Fruit fly (Drosophila melanogaster) whole organism, embryonic: ENCODE measurements around the gene CG9205.

ENCODE experiments used
- Adf1 ChIP-seq: fragments of 200-800 bp; sonication (Bioruptor generic); IDR thresholded peaks from 2 replicates; pipeline ENCODE4 v1.3.6; 2022; ENCODE audit warnings: missing biosample characterization, missing genetic modification characterization
- B-H1 ChIP-seq: fragments of 200-800 bp; sonication (Bioruptor generic); IDR thresholded peaks from 3 replicates; pipeline ENCODE4 v1.3.6; 2022; ENCODE audit warnings: missing biosample characterization, missing genetic modification characterization
- CG11398 ChIP-seq: fragments of 200-800 bp; sonication (Bioruptor generic); optimal IDR thresholded peaks from 2 replicates; lab custom pipeline; 2016; ENCODE audit warnings: missing biosample characterization, missing genetic modification characterization
- CG11723 ChIP-seq: fragments of 200-800 bp; sonication (Bioruptor generic); optimal IDR thresholded peaks from 2 replicates; lab custom pipeline; 2017; ENCODE audit warnings: missing biosample characterization, mild to moderate bottlenecking, missing genetic modification characterization
- CG1233 ChIP-seq: fragments of 200-800 bp; sonication (Bioruptor generic); optimal IDR thresholded peaks from 4 replicates; lab custom pipeline; 2018; ENCODE audit warnings: missing biosample characterization, mild to moderate bottlenecking, missing genetic modification characterization
- CG13894 ChIP-seq: fragments of 200-800 bp; sonication (Bioruptor generic); optimal IDR thresholded peaks from 3 replicates; lab custom pipeline; 2018; ENCODE audit warnings: missing biosample characterization, mild to moderate bottlenecking, missing genetic modification characterization, moderate library complexity
- CG1529 ChIP-seq: fragments of 200-800 bp; sonication (Bioruptor generic); optimal IDR thresholded peaks from 3 replicates; lab custom pipeline; 2018; ENCODE audit warnings: missing biosample characterization, missing genetic modification characterization
- CG1792 ChIP-seq: fragments of 200-800 bp; sonication (Bioruptor generic); optimal IDR thresholded peaks from 2 replicates; lab custom pipeline; 2016; ENCODE audit warnings: missing biosample characterization, missing genetic modification characterization
- CG18011 ChIP-seq: fragments of 200-800 bp; sonication (Bioruptor generic); optimal IDR thresholded peaks from 2 replicates; lab custom pipeline; 2017; ENCODE audit warnings: missing biosample characterization, missing genetic modification characterization, mild to moderate bottlenecking, moderate library complexity, missing genotype
- CG2678 ChIP-seq: fragments of 200-800 bp; sonication (Bioruptor generic); optimal IDR thresholded peaks from 3 replicates; lab custom pipeline; 2019; ENCODE audit warnings: missing biosample characterization, mild to moderate bottlenecking, missing genetic modification characterization, moderate library complexity
- CG33213 ChIP-seq: fragments of 200-800 bp; sonication (Bioruptor generic); optimal IDR thresholded peaks from 3 replicates; lab custom pipeline; 2016; ENCODE audit warnings: missing biosample characterization, missing genetic modification characterization
- CG4730 ChIP-seq: fragments of 200-800 bp; sonication (Bioruptor generic); IDR thresholded peaks from 2 replicates; pipeline ENCODE4 v1.3.6; 2022; ENCODE audit warnings: missing biosample characterization, missing genetic modification characterization
- CG6254 ChIP-seq: fragments of 200-800 bp; sonication (Bioruptor generic); optimal IDR thresholded peaks from 3 replicates; lab custom pipeline; 2017; ENCODE audit warnings: mild to moderate bottlenecking, missing biosample characterization, missing genetic modification reagents, missing genetic modification characterization
- CG8089 ChIP-seq: fragments of 200-800 bp; sonication (Bioruptor generic); optimal IDR thresholded peaks from 3 replicates; lab custom pipeline; 2016; ENCODE audit warnings: missing biosample characterization, missing genetic modification characterization
- CG8281 ChIP-seq: fragments of 200-800 bp; sonication (Bioruptor generic); optimal IDR thresholded peaks from 2 replicates; lab custom pipeline; 2018; ENCODE audit warnings: missing biosample characterization, mild to moderate bottlenecking, missing genetic modification characterization, moderate library complexity
- CG8924 ChIP-seq: fragments of 200-800 bp; optimal IDR thresholded peaks from 3 replicates; lab custom pipeline; 2019; ENCODE audit warnings: missing biosample characterization, mild to moderate bottlenecking, missing genetic modification characterization, moderate library complexity
- D19A ChIP-seq: fragments of 200-800 bp; optimal IDR thresholded peaks from 3 replicates; lab custom pipeline; 2019; ENCODE audit warnings: missing biosample characterization, mild to moderate bottlenecking, missing genetic modification characterization, moderate library complexity
- Ets65A ChIP-seq: fragments of 200-800 bp; sonication (Bioruptor generic); peaks from one replicate; lab custom pipeline; 2016; ENCODE audit warnings: missing biosample characterization, missing genetic modification characterization
- Hr3 ChIP-seq: fragments of 200-800 bp; sonication (Bioruptor generic); optimal IDR thresholded peaks from 3 replicates; lab custom pipeline; 2016; ENCODE audit warnings: missing biosample characterization, missing genetic modification characterization
- Hr51 ChIP-seq, 2 experiments: fragments of 200-800 bp; sonication (Bioruptor generic); optimal IDR thresholded peaks; 2 replicates in 1 of 2; 3 replicates in 1 of 2; lab custom pipeline; 2016 to 2018; ENCODE audit warnings: missing biosample characterization in 2 of 2, missing genetic modification characterization in 2 of 2, mild to moderate bottlenecking in 1 of 2, moderate library complexity in 1 of 2
- Med ChIP-seq: fragments of 200-800 bp; sonication (Bioruptor generic); peaks from one replicate; lab custom pipeline; 2016; ENCODE audit warnings: missing biosample characterization, missing genetic modification characterization, mild to moderate bottlenecking, inconsistent platforms, moderate library complexity
- NFAT ChIP-seq: fragments of 200-800 bp; sonication (Bioruptor generic); IDR thresholded peaks from 2 replicates; pipeline ENCODE4 v1.3.6; 2022; ENCODE audit warnings: missing biosample characterization, missing genetic modification characterization
- Nf-YB ChIP-seq: fragments of 200-800 bp; sonication (Bioruptor generic); optimal IDR thresholded peaks from 3 replicates; lab custom pipeline; 2019; ENCODE audit warnings: missing biosample characterization, mild to moderate bottlenecking, missing genetic modification characterization, moderate library complexity
- Sry-δ ChIP-seq: fragments of 200-800 bp; sonication (Bioruptor generic); optimal IDR thresholded peaks from 2 replicates; lab custom pipeline; 2016; ENCODE audit warnings: missing biosample characterization, missing genetic modification characterization
- al ChIP-seq: fragments of 200-800 bp; sonication (Bioruptor generic); IDR thresholded peaks from 2 replicates; pipeline ENCODE4 v1.3.6; 2022; ENCODE audit warnings: missing biosample characterization, missing genetic modification characterization
- ase ChIP-seq: fragments of 200-800 bp; sonication (Bioruptor generic); IDR thresholded peaks from 3 replicates; pipeline ENCODE4 v1.3.6; 2022; ENCODE audit warnings: missing biosample characterization, missing genetic modification characterization
- ash1 ChIP-seq: fragments of 200-800 bp; sonication (Bioruptor generic); optimal IDR thresholded peaks from 2 replicates; lab custom pipeline; 2018; ENCODE audit warnings: missing biosample characterization, mild to moderate bottlenecking, missing genetic modification characterization
- chif ChIP-seq, 2 experiments: fragments of 200-800 bp; sonication (Bioruptor generic); optimal IDR thresholded peaks; 3 replicates each; lab custom pipeline; 2016; ENCODE audit warnings: missing biosample characterization in 2 of 2, missing genetic modification characterization in 2 of 2
- croc ChIP-seq: fragments of 200-800 bp; sonication (Bioruptor generic); conservative IDR thresholded peaks from 3 replicates; pipeline ENCODE4 v1.3.6; 2022; ENCODE audit warnings: missing biosample characterization, missing genetic modification characterization
- dan ChIP-seq: fragments of 200-800 bp; sonication (Bioruptor generic); IDR thresholded peaks from 2 replicates; pipeline ENCODE4 v1.3.6; 2022; ENCODE audit warnings: missing biosample characterization, missing genetic modification characterization
- emc ChIP-seq: fragments of 200-800 bp; sonication (Bioruptor generic); optimal IDR thresholded peaks from 2 replicates; lab custom pipeline; 2016; ENCODE audit warnings: missing biosample characterization, missing genetic modification characterization
- ems ChIP-seq: fragments of 200-800 bp; sonication (Bioruptor generic); optimal IDR thresholded peaks from 3 replicates; lab custom pipeline; 2016; ENCODE audit warnings: missing biosample characterization, missing genetic modification characterization
- gcm2 ChIP-seq: fragments of 200-800 bp; sonication (Bioruptor generic); optimal IDR thresholded peaks from 2 replicates; lab custom pipeline; 2016; ENCODE audit warnings: missing biosample characterization, missing genetic modification characterization
- grn ChIP-seq: fragments of 200-800 bp; sonication (Bioruptor generic); optimal IDR thresholded peaks from 3 replicates; lab custom pipeline; 2017; ENCODE audit warnings: missing biosample characterization, missing genetic modification characterization
- gt ChIP-seq: fragments of 200-800 bp; sonication (Bioruptor generic); IDR thresholded peaks from 2 replicates; pipeline ENCODE4 v1.3.6; 2022; ENCODE audit warnings: missing biosample characterization, missing genetic modification characterization
- ind ChIP-seq: fragments of 200-800 bp; sonication (Bioruptor generic); optimal IDR thresholded peaks from 3 replicates; lab custom pipeline; 2016; ENCODE audit warnings: missing biosample characterization, missing genetic modification characterization
- jumu ChIP-seq: fragments of 200-800 bp; sonication (Bioruptor generic); optimal IDR thresholded peaks from 3 replicates; lab custom pipeline; 2016; ENCODE audit warnings: missing biosample characterization, missing genetic modification characterization
- kay ChIP-seq: fragments of 200-800 bp; sonication (Bioruptor generic); optimal IDR thresholded peaks from 2 replicates; lab custom pipeline; 2016; ENCODE audit warnings: missing biosample characterization, missing genetic modification characterization
- lilli ChIP-seq: fragments of 200-800 bp; sonication (Bioruptor generic); optimal IDR thresholded peaks from 3 replicates; lab custom pipeline; 2016; ENCODE audit warnings: missing biosample characterization, missing genetic modification characterization
- lov ChIP-seq, 2 experiments: fragments of 200-800 bp in 1 of 2; fragments of >200 bp in 1 of 2; sonication (Bioruptor generic) in 1 of 2; IDR thresholded peaks in 1 of 2; optimal IDR thresholded peaks in 1 of 2; 2 replicates in 1 of 2; 3 replicates in 1 of 2; pipeline versions ENCODE4 v1.3.6 to Lab custom; 2017 to 2022; ENCODE audit warnings: missing biosample characterization in 1 of 2, missing genetic modification characterization in 1 of 2
- psq ChIP-seq: fragments of 200-800 bp; sonication (Bioruptor generic); optimal IDR thresholded peaks from 2 replicates; lab custom pipeline; 2017; ENCODE audit warnings: missing biosample characterization, missing genetic modification characterization
- row ChIP-seq: fragments of 200-800 bp; sonication (Bioruptor generic); IDR thresholded peaks from 3 replicates; pipeline ENCODE4 v1.3.6; 2022; ENCODE audit warnings: missing biosample characterization, missing genetic modification characterization
- sc ChIP-seq, 3 experiments: fragments of >200 bp in 2 of 3; fragments of 200-800 bp in 1 of 3; sonication (Bioruptor generic) in 1 of 3; optimal IDR thresholded peaks; 2 replicates in 2 of 3; 3 replicates in 1 of 3; lab custom pipeline; 2017; ENCODE audit warnings: mild to moderate bottlenecking in 1 of 3, missing biosample characterization in 1 of 3, missing genetic modification characterization in 1 of 3, missing genetic modification reagents in 1 of 3
- sens ChIP-seq: fragments of 200-800 bp; sonication (Bioruptor generic); peaks from one replicate; lab custom pipeline; 2016; ENCODE audit warnings: missing biosample characterization, missing genetic modification characterization
- sisA ChIP-seq: fragments of 200-800 bp; sonication (Bioruptor generic); IDR thresholded peaks from 2 replicates; pipeline ENCODE4 v1.3.6; 2022; ENCODE audit warnings: missing biosample characterization, missing genetic modification characterization
- sna ChIP-seq: fragments of 200-800 bp; sonication (Bioruptor generic); IDR thresholded peaks from 2 replicates; pipeline ENCODE4 v1.3.6; 2022; ENCODE audit warnings: missing biosample characterization, missing genetic modification characterization; ENCODE audit not compliant: partially characterized antibody
- trem ChIP-seq: fragments of 200-800 bp; optimal IDR thresholded peaks from 3 replicates; lab custom pipeline; 2019; ENCODE audit warnings: missing biosample characterization, mild to moderate bottlenecking, missing genetic modification characterization, moderate library complexity
- ttk ChIP-seq: fragments of 200-800 bp; sonication (Bioruptor generic); IDR thresholded peaks from 2 replicates; pipeline ENCODE4 v2.1.2; 2022; ENCODE audit warnings: missing biosample characterization, missing genetic modification characterization
- tx ChIP-seq: fragments of 200-800 bp; sonication (Bioruptor generic); optimal IDR thresholded peaks from 2 replicates; lab custom pipeline; 2016; ENCODE audit warnings: missing biosample characterization, missing genetic modification characterization
- zfh2 ChIP-seq: fragments of 200-800 bp; sonication (Bioruptor generic); optimal IDR thresholded peaks from 2 replicates; lab custom pipeline; 2016; ENCODE audit warnings: missing biosample characterization, missing genetic modification characterization

The CG9205 gene

DNA sequence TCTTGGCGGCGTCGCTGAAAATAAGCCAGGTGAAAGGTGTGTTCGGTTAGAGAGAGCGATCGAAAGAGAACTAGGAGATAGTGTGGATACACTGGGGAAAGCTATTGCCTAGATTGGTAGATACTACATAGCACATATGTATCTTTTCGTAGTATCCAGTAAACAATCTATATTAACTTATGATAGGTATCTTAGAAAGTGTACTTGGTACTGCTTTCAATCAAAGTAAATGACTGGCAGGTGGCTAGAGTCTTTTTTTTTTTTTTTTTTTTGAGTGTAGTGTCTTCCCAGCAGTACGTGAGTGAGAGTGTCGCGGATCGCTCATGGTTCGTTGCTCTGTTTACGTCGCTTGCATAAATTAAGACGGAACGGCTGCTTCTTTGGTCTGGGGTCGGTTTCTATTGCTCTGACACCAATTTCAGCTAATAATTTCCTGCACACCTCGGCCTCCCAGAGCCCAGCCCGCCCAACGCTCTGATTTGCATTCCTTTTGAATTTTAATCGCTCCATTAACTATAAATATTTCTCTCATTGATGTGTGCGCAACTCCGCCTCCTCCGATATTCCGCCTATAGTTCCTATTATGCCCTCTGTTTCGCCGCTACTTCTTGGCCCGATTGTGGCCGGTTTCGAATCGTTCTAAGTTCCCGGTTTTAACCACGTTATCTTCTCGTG lies 4.8 kb upstream of the CG9205 start (continued):
- TF ChIP-seq Hr3 (GFP tag; lab: Kevin White, UChicago) (peak; percentile 57), dan (GFP tag; lab: Robert Waterston, UW) (no peak), lov (optimal IDR thresholded peaks at IDR 0.05; lab: Kevin White, UChicago) (no peak), lov (GFP tag; IDR thresholded peaks at IDR 0.05; lab: Robert Waterston, UW) (peak; percentile 53; the same call in 1 of the 3 replicates), CG13894 (tag; lab: Kevin White, UChicago) (no peak), ash1 (GFP tag; lab: Kevin White, UChicago) (no peak), Ets65A (peak; percentile 6), CG8281 (tag; lab: Kevin White, UChicago) (peak; percentile 13), sna (no peak), ems (GFP tag; lab: Kevin White, UChicago) (no peak), grn (GFP tag; lab: Kevin White, UChicago) (no peak), gcm2 (GFP tag; lab: Kevin White, UChicago) (peak; percentile 40), CG33213 (GFP tag; lab: Kevin White, UChicago) (peak; percentile 23), chif (GFP tag; optimal IDR thresholded peaks at IDR 0.05; lab: Kevin White, UChicago) (peak; percentile 61 to 67), ase (peak; percentile 42; the same call in 1 of the 3 replicates), emc (GFP tag; lab: Kevin White, UChicago) (no peak), B-H1 (GFP tag; lab: Robert Waterston, UW) (peak; percentile 58), Hr51 (GFP tag; optimal IDR thresholded peaks at IDR 0.05; lab: Kevin White, UChicago) (peak in 1 of 2 experiments; percentile 31), lilli (GFP tag; lab: Kevin White, UChicago) (peak; percentile 25), row (GFP tag; lab: Robert Waterston, UW) (peak; percentile 65), croc (GFP tag; lab: Robert Waterston, UW) (peak; percentile 68), CG1233 (GFP tag; lab: Kevin White, UChicago) (peak; percentile 33), NFAT (GFP tag; lab: Robert Waterston, UW) (no peak), CG18011 (no peak), jumu (GFP tag; lab: Kevin White, UChicago) (peak; percentile 49), psq (GFP tag; lab: Kevin White, UChicago) (no peak), CG11723 (GFP tag; lab: Kevin White, UChicago) (peak; percentile 39), CG6254 (GFP tag; lab: Kevin White, UChicago) (peak; percentile 80), ttk (GFP tag; lab: Robert Waterston, UW) (peak; percentile 58; the same call in 1 of the 2 replicates), CG4730 (peak; percentile 70), CG2678 (peak; percentile 80), zfh2 (GFP tag; lab: Kevin White, UChicago) (peak; percentile 27), al (no peak), Med (peak; percentile 65), CG11398 (GFP tag; lab: Kevin White, UChicago) (peak; percentile 21), Adf1 (GFP tag; lab: Robert Waterston, UW) (no peak), kay (no peak), trem (tag; lab: Kevin White, UChicago) (peak; percentile 72), tx (GFP tag; lab: Kevin White, UChicago) (peak; percentile 12), Nf-YB (GFP tag; lab: Kevin White, UChicago) (peak; percentile 11), ind (GFP tag; lab: Kevin White, UChicago) (peak; percentile 76), sisA (peak; percentile 70), CG1529 (GFP tag; lab: Kevin White, UChicago) (peak; percentile 63), CG8089 (peak; percentile 39), CG8924 (tag; lab: Kevin White, UChicago) (peak; percentile 30), Sry-δ (GFP tag; lab: Kevin White, UChicago) (peak; percentile 18), sc (optimal IDR thresholded peaks at IDR 0.05; lab: Kevin White, UChicago) (no peak), sc (GFP tag; optimal IDR thresholded peaks at IDR 0.05; lab: Kevin White, UChicago) (peak; percentile 68), D19A (tag; lab: Kevin White, UChicago) (peak; percentile 64), CG1792 (GFP tag; lab: Kevin White, UChicago) (peak; percentile 38), sens (GFP tag; lab: Kevin White, UChicago) (peak; percentile 94), gt (GFP tag; lab: Robert Waterston, UW) (0 out of 2 replicates have a peak, but pooled peaks have one; percentile 7)
